Fruit fly (Drosophila melanogaster): ENCODE results near the gene Pkg21D.

Gene Pkg21D

DNA sequence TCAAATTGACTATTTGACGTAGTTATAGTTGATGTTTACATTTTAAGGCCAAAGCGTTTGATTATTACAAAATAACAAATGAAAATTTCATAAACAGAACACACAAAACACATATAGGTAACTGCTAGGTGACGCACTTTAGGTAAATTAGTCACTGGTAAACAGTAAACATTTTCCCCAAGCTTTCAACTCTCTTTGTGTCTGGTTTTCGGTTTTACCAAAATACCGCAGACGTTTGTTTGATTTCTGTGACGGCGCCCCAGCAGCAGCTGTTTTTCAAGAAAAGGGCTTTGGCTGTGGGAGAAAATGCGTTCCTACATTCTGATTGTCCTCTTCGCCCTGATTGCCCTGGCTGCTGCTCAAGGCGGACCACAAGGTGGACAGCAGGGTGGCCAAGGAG is 14.4 kb downstream of the Pkg21D start, which contains the start of gene CG13946:
Gene CG13946 (plus strand): TSS at position 301 of the 400 bp plus-strand sequence.
- no peak for TF ChIP-seq Ets98B (GFP tag; IDR thresholded peaks at IDR 0.05)
- no peak for TF ChIP-seq CG34367 (tag; optimal IDR thresholded peaks at IDR 0.05)
- TF ChIP-seq CG8159 (tag; optimal IDR thresholded peaks at IDR 0.05) = no peak
- TF ChIP-seq EcR (GFP tag; optimal IDR thresholded peaks at IDR 0.05) = no peak
- no peak for TF ChIP-seq Pif1B (GFP tag; optimal IDR thresholded peaks at IDR 0.05)
- no peak for TF ChIP-seq CG9948 (tag; optimal IDR thresholded peaks at IDR 0.05)
- no peak for TF ChIP-seq CG10348 (GFP tag; IDR thresholded peaks at IDR 0.05)
- no peak for TF ChIP-seq D1 (tag; optimal IDR thresholded peaks at IDR 0.05)
- no peak for TF ChIP-seq CG12605 (GFP tag; IDR thresholded peaks at IDR 0.05)
- no peak for TF ChIP-seq Pif1A (GFP tag; optimal IDR thresholded peaks at IDR 0.05)
- no peak for TF ChIP-seq CG8301 (tag; optimal IDR thresholded peaks at IDR 0.05)
- no peak for TF ChIP-seq CG32121 (GFP tag; IDR thresholded peaks at IDR 0.05)
- TF ChIP-seq rn (GFP tag; IDR thresholded peaks at IDR 0.05) = no peak
- TF ChIP-seq CG15710 (tag; optimal IDR thresholded peaks at IDR 0.05) = no peak
- TF ChIP-seq CG14655 (GFP tag; optimal IDR thresholded peaks at IDR 0.05) = no peak
- no peak for TF ChIP-seq Snoo (tag; optimal IDR thresholded peaks at IDR 0.05)
- TF ChIP-seq CG13204 (GFP tag; optimal IDR thresholded peaks at IDR 0.05) = no peak
- TF ChIP-seq gl (tag; optimal IDR thresholded peaks at IDR 0.05) = no peak
- TF ChIP-seq fd96Ca (GFP tag; IDR thresholded peaks at IDR 0.05) = no peak
- no peak for TF ChIP-seq CG17806 (tag; optimal IDR thresholded peaks at IDR 0.05)

DNA sequence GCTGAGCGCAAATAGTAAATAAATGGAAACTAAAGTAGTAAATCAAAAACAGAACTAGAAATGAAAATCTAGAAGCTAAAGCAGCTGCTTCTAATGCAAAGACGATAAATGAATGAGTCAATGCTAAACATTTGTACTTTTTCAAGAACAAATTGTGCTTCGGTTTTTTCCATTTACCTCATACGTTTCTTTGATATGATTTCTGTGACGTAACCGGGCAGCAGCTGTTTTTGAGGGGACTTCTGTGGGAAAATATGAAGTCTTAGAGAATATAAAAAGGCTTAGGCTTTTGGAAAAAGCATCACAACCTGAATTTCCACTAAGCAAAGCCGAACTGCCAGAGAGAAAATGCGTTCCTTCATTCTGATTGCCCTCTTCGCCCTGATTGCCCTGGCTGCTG is 17.4 kb downstream of the Pkg21D start, which contains the start of gene CG12506:
Gene CG12506 (plus strand): TSS at position 301 of the 400 bp plus-strand sequence.
- TF ChIP-seq CG13204 (GFP tag; optimal IDR thresholded peaks at IDR 0.05) (no peak), CG17806 (tag; optimal IDR thresholded peaks at IDR 0.05) (no peak), CG34367 (tag; optimal IDR thresholded peaks at IDR 0.05) (no peak), D1 (tag; optimal IDR thresholded peaks at IDR 0.05) (no peak), CG14655 (GFP tag; optimal IDR thresholded peaks at IDR 0.05) (no peak), Pif1A (GFP tag; optimal IDR thresholded peaks at IDR 0.05) (no peak), CG12605 (GFP tag; IDR thresholded peaks at IDR 0.05) (no peak), CG8301 (tag; optimal IDR thresholded peaks at IDR 0.05) (no peak), Pif1B (GFP tag; optimal IDR thresholded peaks at IDR 0.05) (no peak), rn (GFP tag; IDR thresholded peaks at IDR 0.05) (no peak)

DNA sequence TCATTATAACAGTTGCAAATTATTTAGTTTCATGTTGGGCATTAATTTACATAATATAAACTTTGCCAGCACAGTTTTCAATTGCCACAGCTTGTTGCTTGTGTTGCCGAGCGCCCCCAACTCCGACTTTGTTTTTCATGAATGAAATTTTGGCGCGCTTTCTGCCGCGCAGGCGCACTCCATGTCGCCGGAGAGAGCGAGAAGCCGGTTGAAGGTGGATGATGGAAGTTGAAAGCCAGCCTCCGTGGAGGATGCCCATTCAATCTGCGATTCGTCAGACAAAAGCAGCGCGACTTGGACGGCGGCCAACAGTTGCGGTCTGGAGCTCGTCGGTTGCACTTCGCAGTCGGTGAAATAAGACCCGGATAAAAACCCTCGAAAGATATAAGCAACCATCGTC is 40.3 kb downstream of the Pkg21D start:
- TF ChIP-seq CG8301 (tag; optimal IDR thresholded peaks at IDR 0.05) (no peak), CG4496 (GFP tag; IDR thresholded peaks at IDR 0.05) (0 out of 3 replicates have a peak, but pooled peaks have one; percentile 18)

DNA sequence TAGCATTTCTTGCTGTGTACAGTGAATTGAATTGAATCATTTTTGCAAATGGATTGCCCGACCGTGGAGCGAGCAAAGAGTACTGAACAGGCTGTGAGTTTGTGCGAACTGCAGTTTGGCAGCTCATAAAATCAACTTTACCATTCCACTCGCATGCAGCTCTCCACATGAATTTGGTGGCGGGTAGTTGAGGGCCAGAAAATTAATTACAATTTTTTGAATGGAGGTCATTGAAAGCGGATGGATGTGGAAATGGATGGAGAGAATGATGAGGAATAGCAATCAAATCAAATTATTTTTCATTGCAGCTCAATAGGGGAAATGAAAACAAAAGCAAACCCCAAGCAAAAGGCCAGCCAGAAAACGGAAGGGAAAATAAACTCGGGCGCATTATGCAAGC is 41.0 kb downstream of the Pkg21D start, which contains the start of gene GABA-B-R3:
Gene GABA-B-R3 (plus strand): TSS at position 301 of the 400 bp plus-strand sequence.
- TF ChIP-seq CG10348 (GFP tag; IDR thresholded peaks at IDR 0.05) (no peak), CG14655 (GFP tag; optimal IDR thresholded peaks at IDR 0.05) (no peak), EcR (GFP tag; optimal IDR thresholded peaks at IDR 0.05) (no peak), fd96Ca (GFP tag; IDR thresholded peaks at IDR 0.05) (no peak), CG9948 (tag; optimal IDR thresholded peaks at IDR 0.05) (no peak), CG12605 (GFP tag; IDR thresholded peaks at IDR 0.05) (no peak), CG13204 (GFP tag; optimal IDR thresholded peaks at IDR 0.05) (no peak), gl (tag; optimal IDR thresholded peaks at IDR 0.05) (no peak), CG17806 (tag; optimal IDR thresholded peaks at IDR 0.05) (no peak)

DNA sequence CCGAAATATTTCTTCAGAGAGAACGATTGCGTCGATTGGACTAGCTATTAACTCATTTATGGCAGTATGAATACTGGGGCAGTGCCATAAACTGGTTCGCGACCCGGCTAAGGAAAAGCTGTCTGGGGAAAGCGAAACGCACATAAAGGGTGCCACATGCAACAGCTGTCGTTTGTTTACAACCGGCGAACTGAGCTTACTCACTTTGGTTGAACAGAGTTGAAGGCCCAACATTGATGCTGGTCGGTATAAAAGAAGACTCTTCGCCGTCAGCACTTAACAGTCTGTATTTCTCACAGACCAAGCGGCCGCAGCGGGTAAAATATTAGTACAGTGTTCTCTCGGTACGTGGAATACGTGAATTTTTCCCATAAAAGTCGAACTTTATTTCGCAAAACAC is 44.8 kb downstream of the Pkg21D start:
- TF ChIP-seq CG32121 (GFP tag; IDR thresholded peaks at IDR 0.05) = 0 out of 2 replicates have a peak, but pooled peaks have one; percentile 17
- TF ChIP-seq Pif1A (GFP tag; optimal IDR thresholded peaks at IDR 0.05) = no peak
- TF ChIP-seq rn (GFP tag; IDR thresholded peaks at IDR 0.05) = no peak
- TF ChIP-seq EcR (GFP tag; optimal IDR thresholded peaks at IDR 0.05) = no peak
- TF ChIP-seq fd96Ca (GFP tag; IDR thresholded peaks at IDR 0.05) = peak; percentile 31; the same call in 1 of the 3 replicates
- no peak; the same call in 1 of the 2 replicates for TF ChIP-seq Ets98B (GFP tag; IDR thresholded peaks at IDR 0.05)
- TF ChIP-seq CG8301 (tag; optimal IDR thresholded peaks at IDR 0.05) = peak; percentile 6
- 0 out of 2 replicates have a peak, but pooled peaks have one; percentile 22 for TF ChIP-seq CG12605 (GFP tag; IDR thresholded peaks at IDR 0.05)
- peak; percentile 35 for TF ChIP-seq CG14655 (GFP tag; optimal IDR thresholded peaks at IDR 0.05)
- peak; percentile 35; the same call in 1 of the 3 replicates for TF ChIP-seq CG4496 (GFP tag; IDR thresholded peaks at IDR 0.05)
- no peak for TF ChIP-seq CG34367 (tag; optimal IDR thresholded peaks at IDR 0.05)
- TF ChIP-seq CG17806 (tag; optimal IDR thresholded peaks at IDR 0.05) = no peak
- no peak for TF ChIP-seq Pif1B (GFP tag; optimal IDR thresholded peaks at IDR 0.05)
- no peak for TF ChIP-seq CG13204 (GFP tag; optimal IDR thresholded peaks at IDR 0.05)
- TF ChIP-seq CG10348 (GFP tag; IDR thresholded peaks at IDR 0.05) = no peak
- no peak for TF ChIP-seq Snoo (tag; optimal IDR thresholded peaks at IDR 0.05)
- no peak for TF ChIP-seq CG15710 (tag; optimal IDR thresholded peaks at IDR 0.05)
- TF ChIP-seq D1 (tag; optimal IDR thresholded peaks at IDR 0.05) = no peak
- no peak for TF ChIP-seq gl (tag; optimal IDR thresholded peaks at IDR 0.05)
- TF ChIP-seq CG8159 (tag; optimal IDR thresholded peaks at IDR 0.05) = no peak
- TF ChIP-seq CG9948 (tag; optimal IDR thresholded peaks at IDR 0.05) = no peak

DNA sequence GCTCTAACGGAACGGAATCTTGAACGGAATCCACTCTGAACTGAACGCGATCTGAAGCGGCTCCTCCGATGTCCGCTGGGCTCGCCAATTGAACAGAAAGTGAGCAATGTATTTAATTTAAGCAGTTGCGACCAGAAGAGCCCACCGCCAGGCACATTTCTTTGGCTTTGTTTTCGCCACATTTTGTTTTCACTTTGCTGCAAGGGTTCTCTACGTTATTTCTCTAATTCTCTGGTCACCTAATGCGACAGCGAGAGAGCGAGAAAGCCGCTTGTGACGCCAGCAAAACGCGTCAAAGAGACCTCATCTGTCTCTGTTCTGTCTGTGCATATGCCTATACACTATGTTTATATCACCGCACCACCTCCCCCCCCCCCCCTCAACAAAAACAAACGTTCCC is 46.3 kb downstream of the Pkg21D start, which contains the start of gene Eaat2:
Gene Eaat2 (minus strand): TSS at position 101 of the 400 bp plus-strand sequence.
- TF ChIP-seq CG14655 (GFP tag; optimal IDR thresholded peaks at IDR 0.05) (no peak), D1 (tag; optimal IDR thresholded peaks at IDR 0.05) (no peak), Snoo (tag; optimal IDR thresholded peaks at IDR 0.05) (no peak), CG9948 (tag; optimal IDR thresholded peaks at IDR 0.05) (no peak), CG34367 (tag; optimal IDR thresholded peaks at IDR 0.05) (no peak), CG13204 (GFP tag; optimal IDR thresholded peaks at IDR 0.05) (no peak), rn (GFP tag; IDR thresholded peaks at IDR 0.05) (no peak), EcR (GFP tag; optimal IDR thresholded peaks at IDR 0.05) (no peak), CG17806 (tag; optimal IDR thresholded peaks at IDR 0.05) (no peak), CG15710 (tag; optimal IDR thresholded peaks at IDR 0.05) (no peak), CG4496 (GFP tag; IDR thresholded peaks at IDR 0.05) (no peak), CG8159 (tag; optimal IDR thresholded peaks at IDR 0.05) (no peak), CG10348 (GFP tag; IDR thresholded peaks at IDR 0.05) (no peak), Pif1A (GFP tag; optimal IDR thresholded peaks at IDR 0.05) (no peak), Ets98B (GFP tag; IDR thresholded peaks at IDR 0.05) (no peak), CG32121 (GFP tag; IDR thresholded peaks at IDR 0.05) (no peak), CG8301 (tag; optimal IDR thresholded peaks at IDR 0.05) (no peak), Pif1B (GFP tag; optimal IDR thresholded peaks at IDR 0.05) (no peak)

All from whole organism, pupa.